Fruit fly (Drosophila melanogaster) whole organism, prepupa: ENCODE data around the gene UQCR-C1.

Experiments
- Blimp-1 ChIP-seq: fragments of 200-800 bp; sonication (Bioruptor generic); optimal IDR thresholded peaks from 3 replicates; lab custom pipeline; 2017; ENCODE audit warnings: missing biosample characterization, missing genetic modification characterization, mild to moderate bottlenecking, moderate library complexity, missing genetic modification reagents
- CG10631 ChIP-seq: fragments of 200-800 bp; sonication (Bioruptor generic); optimal IDR thresholded peaks from 2 replicates; lab custom pipeline; 2016; ENCODE audit warnings: missing biosample characterization, missing genetic modification characterization
- CG10669 ChIP-seq: fragments of 200-800 bp; sonication (Bioruptor generic); optimal IDR thresholded peaks from 3 replicates; lab custom pipeline; 2018; ENCODE audit warnings: missing biosample characterization, mild to moderate bottlenecking, missing genetic modification characterization, moderate library complexity
- CG11294 ChIP-seq: fragments of 200-800 bp; sonication (Bioruptor generic); IDR thresholded peaks from 2 replicates; pipeline ENCODE4 v1.3.6; 2022; ENCODE audit warnings: missing biosample characterization, missing genetic modification characterization
- CG11762 ChIP-seq: fragments of 200-800 bp; sonication (Bioruptor generic); optimal IDR thresholded peaks from 3 replicates; lab custom pipeline; 2016; ENCODE audit warnings: missing biosample characterization, missing genetic modification characterization; ENCODE audit not compliant: insufficient read depth
- CG11902 ChIP-seq: fragments of 200-800 bp; sonication (Bioruptor generic); optimal IDR thresholded peaks from 3 replicates; lab custom pipeline; 2016; ENCODE audit warnings: missing biosample characterization, missing genetic modification characterization
- CG15336 ChIP-seq: fragments of 200-800 bp; sonication (Bioruptor generic); IDR thresholded peaks from 2 replicates; pipeline ENCODE4 v1.3.6; 2022; ENCODE audit warnings: missing biosample characterization, missing genetic modification characterization
- CG1621 ChIP-seq: fragments of 200-800 bp; sonication (Bioruptor generic); optimal IDR thresholded peaks from 3 replicates; lab custom pipeline; 2018; ENCODE audit warnings: missing biosample characterization, mild to moderate bottlenecking, missing genetic modification characterization
- CG31627 ChIP-seq: fragments of 200-800 bp; sonication (Bioruptor generic); optimal IDR thresholded peaks from 3 replicates; lab custom pipeline; 2016; ENCODE audit warnings: missing biosample characterization, missing genetic modification characterization
- CG32006 ChIP-seq: fragments of 200-800 bp; sonication (Bioruptor generic); optimal IDR thresholded peaks from 3 replicates; lab custom pipeline; 2017; ENCODE audit warnings: missing biosample characterization, mild to moderate bottlenecking, missing genetic modification characterization
- CG34406 ChIP-seq: fragments of 200-800 bp; sonication (Bioruptor generic); optimal IDR thresholded peaks from 3 replicates; lab custom pipeline; 2016; ENCODE audit warnings: missing biosample characterization, missing genetic modification characterization
- CG4318 ChIP-seq: fragments of 200-800 bp; sonication (Bioruptor generic); optimal IDR thresholded peaks from 3 replicates; lab custom pipeline; 2017; ENCODE audit warnings: missing biosample characterization, mild to moderate bottlenecking, missing genetic modification characterization
- CG6163 ChIP-seq: fragments of 200-800 bp; sonication (Bioruptor generic); IDR thresholded peaks from 3 replicates; pipeline ENCODE4 v1.3.6; 2022; ENCODE audit warnings: missing biosample characterization, missing genetic modification characterization
- CG6276 ChIP-seq: fragments of 200-800 bp; sonication (Bioruptor generic); optimal IDR thresholded peaks from 2 replicates; lab custom pipeline; 2017; ENCODE audit warnings: missing biosample characterization, mild to moderate bottlenecking, missing genetic modification characterization
- CG6792 ChIP-seq: fragments of 200-800 bp; sonication (Bioruptor generic); optimal IDR thresholded peaks from 3 replicates; lab custom pipeline; 2016; ENCODE audit warnings: missing biosample characterization, missing genetic modification characterization
- CG6808 ChIP-seq: fragments of 200-800 bp; sonication (Bioruptor generic); optimal IDR thresholded peaks from 3 replicates; lab custom pipeline; 2017; ENCODE audit warnings: missing biosample characterization, missing genetic modification characterization, mild to moderate bottlenecking, moderate library complexity, missing genetic modification reagents
- CG6854 ChIP-seq: fragments of 200-800 bp; sonication (Bioruptor generic); optimal IDR thresholded peaks from 2 replicates; lab custom pipeline; 2017; ENCODE audit warnings: missing biosample characterization, mild to moderate bottlenecking, missing genetic modification characterization
- CG7368 ChIP-seq: fragments of 200-800 bp; sonication (Bioruptor generic); optimal IDR thresholded peaks from 3 replicates; lab custom pipeline; 2016; ENCODE audit warnings: missing biosample characterization, missing genetic modification characterization
- CG8119 ChIP-seq: fragments of 200-800 bp; sonication (Bioruptor generic); IDR thresholded peaks from 3 replicates; pipeline ENCODE4 v1.3.6; 2022; ENCODE audit warnings: missing biosample characterization, missing genetic modification characterization
- CG8319 ChIP-seq: fragments of 200-800 bp; sonication (Bioruptor generic); optimal IDR thresholded peaks from 3 replicates; lab custom pipeline; 2016; ENCODE audit warnings: missing biosample characterization, missing genetic modification characterization
- CG8632 ChIP-seq: fragments of 200-800 bp; sonication (Bioruptor generic); optimal IDR thresholded peaks from 3 replicates; lab custom pipeline; 2016; ENCODE audit warnings: missing biosample characterization, missing genetic modification characterization
- Eip78C ChIP-seq: fragments of 200-800 bp; sonication (Bioruptor generic); peaks from one replicate; lab custom pipeline; 2016; ENCODE audit warnings: missing biosample characterization, missing genetic modification characterization
- Eip93F ChIP-seq: fragments of 200-800 bp; sonication (Bioruptor generic); optimal IDR thresholded peaks from 2 replicates; lab custom pipeline; 2016; ENCODE audit warnings: missing biosample characterization, mild to moderate bottlenecking, missing genetic modification characterization
- Ets21C ChIP-seq: fragments of 200-800 bp; sonication (Bioruptor generic); optimal IDR thresholded peaks from 3 replicates; lab custom pipeline; 2016; ENCODE audit warnings: missing biosample characterization, missing genetic modification characterization
- Hr38 ChIP-seq: sonication (Bioruptor generic); optimal IDR thresholded peaks from 2 replicates; lab custom pipeline; 2016; ENCODE audit warnings: missing biosample characterization, missing genetic modification characterization
- Hr39 ChIP-seq: fragments of 200-800 bp; sonication (Bioruptor generic); optimal IDR thresholded peaks from 2 replicates; lab custom pipeline; 2016; ENCODE audit warnings: missing biosample characterization, missing genetic modification characterization
- Hr4 ChIP-seq: fragments of 200-800 bp; sonication (Bioruptor generic); optimal IDR thresholded peaks from 3 replicates; lab custom pipeline; 2016; ENCODE audit warnings: missing biosample characterization, missing genetic modification characterization
- Lpt ChIP-seq: fragments of 200-800 bp; sonication (Bioruptor generic); optimal IDR thresholded peaks from 3 replicates; lab custom pipeline; 2016; ENCODE audit warnings: missing biosample characterization, missing genetic modification characterization
- Met ChIP-seq: fragments of 200-800 bp; sonication (Bioruptor generic); optimal IDR thresholded peaks from 3 replicates; lab custom pipeline; 2016; ENCODE audit warnings: missing biosample characterization, missing genetic modification characterization
- OdsH ChIP-seq: fragments of 200-800 bp; sonication (Bioruptor generic); optimal IDR thresholded peaks from 3 replicates; lab custom pipeline; 2016; ENCODE audit warnings: missing biosample characterization, missing genetic modification characterization
- Sox102F ChIP-seq: fragments of 200-800 bp; sonication (Bioruptor generic); optimal IDR thresholded peaks from 2 replicates; lab custom pipeline; 2016; ENCODE audit warnings: missing biosample characterization, mild to moderate bottlenecking, missing genetic modification characterization
- Sox14 ChIP-seq: fragments of 200-800 bp; sonication (Bioruptor generic); optimal IDR thresholded peaks from 3 replicates; lab custom pipeline; 2016; ENCODE audit warnings: missing biosample characterization, missing genetic modification characterization
- Sox15 ChIP-seq: fragments of 200-800 bp; sonication (Bioruptor generic); optimal IDR thresholded peaks from 3 replicates; lab custom pipeline; 2016; ENCODE audit warnings: missing biosample characterization, missing genetic modification characterization
- achi ChIP-seq: fragments of 200-800 bp; sonication (Bioruptor generic); optimal IDR thresholded peaks from 3 replicates; lab custom pipeline; 2016; ENCODE audit warnings: missing biosample characterization, missing genetic modification characterization
- acj6 ChIP-seq: fragments of 200-800 bp; sonication (Bioruptor generic); optimal IDR thresholded peaks from 3 replicates; lab custom pipeline; 2016; ENCODE audit warnings: missing biosample characterization, missing genetic modification characterization
- cyc ChIP-seq: fragments of 200-800 bp; sonication (Bioruptor generic); optimal IDR thresholded peaks from 3 replicates; lab custom pipeline; 2016; ENCODE audit warnings: missing biosample characterization, missing genetic modification characterization
- dac ChIP-seq: fragments of 200-800 bp; sonication (Bioruptor generic); optimal IDR thresholded peaks from 2 replicates; lab custom pipeline; 2017; ENCODE audit warnings: missing biosample characterization, mild to moderate bottlenecking, missing genetic modification characterization
- dsx ChIP-seq: fragments of 200-800 bp; optimal IDR thresholded peaks from 3 replicates; lab custom pipeline; 2019; ENCODE audit warnings: missing biosample characterization, mild to moderate bottlenecking, missing genetic modification characterization, moderate library complexity; ENCODE audit not compliant: poor library complexity, severe bottlenecking
- eg ChIP-seq: fragments of 200-800 bp; sonication (Bioruptor generic); IDR thresholded peaks from 3 replicates; pipeline ENCODE4 v1.3.6; 2022; ENCODE audit warnings: missing biosample characterization, missing genetic modification characterization
- esn ChIP-seq: fragments of 200-800 bp; sonication (Bioruptor generic); optimal IDR thresholded peaks from 2 replicates; lab custom pipeline; 2016; ENCODE audit warnings: missing biosample characterization, mild to moderate bottlenecking, missing genetic modification characterization, moderate library complexity
- fd59A ChIP-seq: fragments of 200-800 bp; sonication (Bioruptor generic); optimal IDR thresholded peaks from 2 replicates; lab custom pipeline; 2017; ENCODE audit warnings: missing biosample characterization, mild to moderate bottlenecking, missing genetic modification characterization, missing genetic modification reagents
- fkh ChIP-seq: fragments of 200-800 bp; sonication (Bioruptor generic); optimal IDR thresholded peaks from 3 replicates; lab custom pipeline; 2017; ENCODE audit warnings: missing biosample characterization, mild to moderate bottlenecking, missing genetic modification characterization, moderate library complexity
- lz ChIP-seq: fragments of 200-800 bp; sonication (Bioruptor generic); optimal IDR thresholded peaks from 3 replicates; lab custom pipeline; 2016; ENCODE audit warnings: missing biosample characterization, missing genetic modification characterization
- pdm3 ChIP-seq: fragments of 200-800 bp; sonication (Bioruptor generic); optimal IDR thresholded peaks from 3 replicates; lab custom pipeline; 2016; ENCODE audit warnings: missing biosample characterization, missing genetic modification characterization
- salr ChIP-seq, 2 experiments: fragments of 200-800 bp; sonication (Bioruptor generic); optimal IDR thresholded peaks; 3 replicates each; lab custom pipeline; 2016 to 2018; ENCODE audit warnings: missing biosample characterization in 2 of 2, missing genetic modification characterization in 2 of 2, mild to moderate bottlenecking in 1 of 2
- spab ChIP-seq: fragments of 200-800 bp; sonication (Bioruptor generic); optimal IDR thresholded peaks from 2 replicates; lab custom pipeline; 2017; ENCODE audit warnings: missing biosample characterization, mild to moderate bottlenecking, missing genetic modification characterization, missing genetic modification reagents
- ss ChIP-seq, 2 experiments: fragments of 200-800 bp; sonication (Bioruptor generic); optimal IDR thresholded peaks; 2 replicates in 1 of 2; 3 replicates in 1 of 2; lab custom pipeline; 2017 to 2018; ENCODE audit warnings: mild to moderate bottlenecking in 2 of 2, missing biosample characterization in 2 of 2, missing genetic modification characterization in 2 of 2, moderate library complexity in 1 of 2
- svp ChIP-seq: fragments of 200-800 bp; sonication (Bioruptor generic); peaks from one replicate; lab custom pipeline; 2016; ENCODE audit warnings: missing biosample characterization, missing genetic modification characterization
- topi ChIP-seq: fragments of 200-800 bp; sonication (Bioruptor generic); optimal IDR thresholded peaks from 3 replicates; lab custom pipeline; 2016; ENCODE audit warnings: missing biosample characterization, missing genetic modification characterization
- vri ChIP-seq: fragments of 200-800 bp; sonication (Bioruptor generic); optimal IDR thresholded peaks from 3 replicates; lab custom pipeline; 2016; ENCODE audit warnings: missing biosample characterization, mild to moderate bottlenecking, missing genetic modification characterization

Gene UQCR-C1

DNA sequence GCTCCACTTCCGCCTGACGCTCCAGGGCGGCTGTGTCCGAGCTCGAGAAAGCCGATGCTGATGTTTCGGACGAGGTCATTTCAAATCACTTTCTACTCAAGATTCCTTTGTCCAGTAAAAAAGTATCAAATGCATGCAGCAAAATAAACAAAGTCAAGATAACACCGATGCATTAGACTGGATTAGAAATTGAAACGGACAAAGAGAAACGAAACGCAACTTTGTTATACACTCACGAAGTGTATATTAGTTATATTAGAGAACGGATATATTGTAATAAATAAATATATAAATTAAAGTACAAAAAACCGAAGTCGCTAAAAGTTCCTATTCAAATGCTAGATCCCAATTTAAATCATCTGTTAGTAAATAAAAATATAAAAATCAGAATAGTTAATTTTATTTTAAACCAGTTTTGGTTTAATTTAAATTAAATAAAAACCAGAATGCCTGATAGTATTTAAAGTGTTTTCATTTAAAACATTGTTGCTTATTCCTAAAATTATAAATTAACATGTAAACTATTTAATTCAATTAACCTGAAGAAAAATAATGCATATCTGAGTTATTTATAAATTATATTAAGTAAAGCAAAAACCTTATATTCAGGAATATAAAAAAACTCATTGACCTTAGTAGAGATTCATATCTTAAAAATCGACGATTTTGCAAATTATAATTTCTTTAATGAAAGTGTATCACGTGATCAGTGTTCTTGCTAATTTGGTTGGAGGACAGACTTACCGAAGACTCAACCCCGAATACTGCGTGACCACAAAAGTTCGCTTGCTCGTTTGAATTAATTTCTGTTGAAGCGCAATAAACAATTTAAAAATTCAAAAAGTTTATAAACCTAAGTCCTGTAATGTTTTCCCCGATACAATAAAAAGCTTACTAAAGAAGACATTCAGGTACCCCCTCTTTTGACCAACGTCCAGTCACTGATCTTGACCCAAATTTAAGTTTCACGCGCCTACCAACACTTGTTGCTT lies 4.1 kb downstream of the UQCR-C1 start, which contains the start of gene Dph2:
TSS of gene Dph2 (minus strand) at position 164 of the 992 bp plus-strand sequence.
- TF ChIP-seq dsx (GFP tag; lab: Kevin White, UChicago) (no peak), CG32006 (peak; percentile 35), CG1621 (no peak), fkh (GFP tag; lab: Kevin White, UChicago) (no peak), lz (GFP tag; lab: Kevin White, UChicago) (peak; percentile 35), CG31627 (GFP tag; lab: Kevin White, UChicago) (peak; percentile 72), CG15336 (GFP tag; lab: Robert Waterston, UW) (peak; percentile 70; the same call in 1 of the 2 replicates), CG8632 (GFP tag; lab: Kevin White, UChicago) (peak; percentile 14), CG6808 (GFP tag; lab: Kevin White, UChicago) (no peak), CG4318 (no peak), Eip93F (GFP tag; lab: Kevin White, UChicago) (no peak), CG34406 (peak; percentile 39), CG6276 (GFP tag; lab: Kevin White, UChicago) (no peak), CG6792 (no peak), acj6 (GFP tag; lab: Kevin White, UChicago) (no peak), CG11762 (GFP tag; lab: Kevin White, UChicago) (peak; percentile 2), esn (GFP tag; lab: Kevin White, UChicago) (peak; percentile 42), CG6854 (GFP tag; lab: Kevin White, UChicago) (no peak), Sox15 (GFP tag; lab: Kevin White, UChicago) (peak; percentile 17), CG10631 (GFP tag; lab: Kevin White, UChicago) (no peak), OdsH (no peak), CG11902 (peak; percentile 37), Ets21C (GFP tag; lab: Kevin White, UChicago) (no peak), dac (GFP tag; lab: Kevin White, UChicago) (no peak), spab (GFP tag; lab: Kevin White, UChicago) (no peak), CG8319 (GFP tag; lab: Kevin White, UChicago) (no peak), cyc (GFP tag; lab: Kevin White, UChicago) (peak; percentile 50), pdm3 (GFP tag; lab: Kevin White, UChicago) (no peak), vri (GFP tag; lab: Kevin White, UChicago) (no peak), CG7368 (no peak), ss (GFP tag; optimal IDR thresholded peaks at IDR 0.05; lab: Kevin White, UChicago) (no peak), eg (GFP tag; lab: Robert Waterston, UW) (peak; percentile 92), CG11294 (GFP tag; lab: Robert Waterston, UW) (0 out of 2 replicates have a peak, but pooled peaks have one; percentile 18), fd59A (GFP tag; lab: Kevin White, UChicago) (no peak), CG10669 (GFP tag; lab: Kevin White, UChicago) (no peak), topi (GFP tag; lab: Kevin White, UChicago) (peak; percentile 45), Met (no peak), Hr38 (GFP tag; lab: Kevin White, UChicago) (no peak), Blimp-1 (GFP tag; lab: Kevin White, UChicago) (peak; percentile 27), salr (GFP tag; optimal IDR thresholded peaks at IDR 0.05; lab: Kevin White, UChicago) (no peak), Hr39 (GFP tag; lab: Kevin White, UChicago) (peak; percentile 72), Lpt (peak; percentile 29), CG6163 (GFP tag; lab: Robert Waterston, UW) (peak; percentile 45), Hr4 (GFP tag; lab: Kevin White, UChicago) (no peak), Sox14 (GFP tag; lab: Kevin White, UChicago) (peak; percentile 61), svp (no peak), CG8119 (GFP tag; lab: Robert Waterston, UW) (peak; percentile 75; the same call in 2 of the 3 replicates), Sox102F (GFP tag; lab: Kevin White, UChicago) (no peak), achi (GFP tag; lab: Kevin White, UChicago) (no peak), Eip78C (GFP tag; lab: Kevin White, UChicago) (no peak)
